Worm (Caenorhabditis elegans): ENCODE data around the gene Y47D7A.11.
A peak's percentile ranks its signal among the peaks of the same experiment; 100 is the strongest.
"Not testable (repeated sequence)": the region's sequence is repeated elsewhere in the genome, so short reads cannot be mapped to it uniquely, and the experiment has no call there.

The Y47D7A.11 gene

ce11 chrV:4428202-4428601 lies at the start of gene Y47D7A.11:
Y47D7A.11 (minus strand) TSS chrV:4428302.
- TF ChIP-seq pha-2 (tag; optimal IDR thresholded peaks at IDR 0.05), result no peak
- no peak for TF ChIP-seq ceh-19 (GFP tag; optimal IDR thresholded peaks at IDR 0.05)
- no peak for TF ChIP-seq dve-1 (tag; optimal IDR thresholded peaks at IDR 0.05)
- TF ChIP-seq rnt-1 (tag; optimal IDR thresholded peaks at IDR 0.05), result no peak
- no peak for TF ChIP-seq nfya-1 (tag; optimal IDR thresholded peaks at IDR 0.05)
- TF ChIP-seq K09A11.1 (tag; optimal IDR thresholded peaks at IDR 0.05; ENCODE audit: insufficient read depth), result no peak
- TF ChIP-seq ceh-18 (tag; optimal IDR thresholded peaks at IDR 0.05), result no peak
- TF ChIP-seq unc-86 (tag; optimal IDR thresholded peaks at IDR 0.05), result no peak
- TF ChIP-seq F13H6.1 (tag; optimal IDR thresholded peaks at IDR 0.05), result no peak
- TF ChIP-seq zip-5 (tag; optimal IDR thresholded peaks at IDR 0.05), result no peak
- TF ChIP-seq C08G9.2 (tag; optimal IDR thresholded peaks at IDR 0.05), result no peak
- no peak for TF ChIP-seq mec-3 (tag; optimal IDR thresholded peaks at IDR 0.05; ENCODE audit: borderline replicate concordance)
- no peak for TF ChIP-seq sdc-2 (tag; optimal IDR thresholded peaks at IDR 0.05)
- no peak for TF ChIP-seq ref-2 (tag; optimal IDR thresholded peaks at IDR 0.05)

ce11 chrV:4474543-4474942 lies 46.4 kb upstream of the Y47D7A.11 start, which contains the start of gene str-35:
str-35 (plus strand) TSS chrV:4474843.
- TF ChIP-seq pat-9, nfya-1, lin-11 (tag; optimal IDR thresholded peaks at IDR 0.05): not testable (repeated sequence)

ce11 chrV:4471065-4471464 lies 43.0 kb upstream of the Y47D7A.11 start, which contains the start of gene T08H10.3:
T08H10.3 (plus strand) TSS chrV:4471365.
- TF ChIP-seq elt-2 (tag; optimal IDR thresholded peaks at IDR 0.05), result no peak
- TF ChIP-seq tbx-7 (tag; optimal IDR thresholded peaks at IDR 0.05), result no peak
- no peak for TF ChIP-seq ama-1 (optimal IDR thresholded peaks at IDR 0.05)
- no peak for TF ChIP-seq nhr-11 (tag; optimal IDR thresholded peaks at IDR 0.05)
- TF ChIP-seq ceh-2 (tag; optimal IDR thresholded peaks at IDR 0.05), result no peak
- TF ChIP-seq ceh-14 (tag; optimal IDR thresholded peaks at IDR 0.05), result no peak

ce11 chrV:4454634-4455033 lies 26.5 kb upstream of the Y47D7A.11 start, which contains the start of gene gnrr-5:
gnrr-5 (minus strand) TSS chrV:4454734.
- no peak for TF ChIP-seq hlh-8 (tag; optimal IDR thresholded peaks at IDR 0.05)
- TF ChIP-seq madf-2 (tag; optimal IDR thresholded peaks at IDR 0.05), result no peak
- TF ChIP-seq K09A11.1 (tag; optimal IDR thresholded peaks at IDR 0.05; ENCODE audit: insufficient read depth), result no peak
- TF ChIP-seq hlh-13 (GFP tag; optimal IDR thresholded peaks at IDR 0.05), result no peak
- no peak for TF ChIP-seq dmd-4 (tag; optimal IDR thresholded peaks at IDR 0.05; ENCODE audit: borderline replicate concordance)
- TF ChIP-seq lin-11 (tag; optimal IDR thresholded peaks at IDR 0.05), result no peak
- TF ChIP-seq mec-3 (tag; optimal IDR thresholded peaks at IDR 0.05; ENCODE audit: borderline replicate concordance), result no peak
- TF ChIP-seq lim-6 (tag; optimal IDR thresholded peaks at IDR 0.05), result no peak
- TF ChIP-seq elt-2 (tag; optimal IDR thresholded peaks at IDR 0.05), result no peak
- TF ChIP-seq unc-55 (GFP tag; optimal IDR thresholded peaks at IDR 0.05), result no peak
- no peak for TF ChIP-seq tbx-2 (tag; optimal IDR thresholded peaks at IDR 0.05)
- no peak for TF ChIP-seq ceh-22 (tag; optimal IDR thresholded peaks at IDR 0.05)
- no peak for TF ChIP-seq unc-3 (GFP tag; conservative IDR thresholded peaks at IDR 0.05)
- no peak for TF ChIP-seq unc-3 (tag; optimal IDR thresholded peaks at IDR 0.05)
- no peak for TF ChIP-seq zip-5 (tag; optimal IDR thresholded peaks at IDR 0.05)

ce11 chrV:4450523-4451089 lies 22.5 kb upstream of the Y47D7A.11 start, which contains the start of gene rft-2:
rft-2 (minus strand) TSS chrV:4450563.
- TF ChIP-seq ceh-2 (tag; optimal IDR thresholded peaks at IDR 0.05), result peak; percentile 2
- TF ChIP-seq nfya-1 (tag; optimal IDR thresholded peaks at IDR 0.05), result peak; percentile 15
- TF ChIP-seq ceh-34 (tag; optimal IDR thresholded peaks at IDR 0.05), result peak; percentile 22
- no peak for TF ChIP-seq ceh-18 (tag; optimal IDR thresholded peaks at IDR 0.05)
- TF ChIP-seq pha-2 (tag; optimal IDR thresholded peaks at IDR 0.05), result no peak
- TF ChIP-seq elt-2 (tag; optimal IDR thresholded peaks at IDR 0.05), result peak; percentile 70
- TF ChIP-seq unc-42 (tag; optimal IDR thresholded peaks at IDR 0.05), result peak; percentile 90

Measured in whole organism, late embryonic.